Fruit fly (Drosophila melanogaster) whole organism, embryonic: ENCODE data around the gene Try29F.

Experiments
- B-H2 ChIP-seq: fragments of 200-800 bp; sonication (Bioruptor generic); optimal IDR thresholded peaks from 2 replicates; lab custom pipeline; 2018; ENCODE audit warnings: missing biosample characterization, mild to moderate bottlenecking, missing genetic modification characterization
- BEAF-32 ChIP-seq: fragments of 200-800 bp; sonication (Bioruptor generic); optimal IDR thresholded peaks from 3 replicates; lab custom pipeline; 2017; ENCODE audit warnings: missing biosample characterization, missing genetic modification characterization, mild to moderate bottlenecking, moderate library complexity, missing genetic modification reagents
- CG1024 ChIP-seq: fragments of 200-800 bp; sonication (Bioruptor generic); IDR thresholded peaks from 2 replicates; pipeline ENCODE4 v1.3.6; 2022; ENCODE audit warnings: missing biosample characterization, missing genetic modification characterization
- CG10979 ChIP-seq: fragments of 200-800 bp; sonication (Bioruptor generic); optimal IDR thresholded peaks from 2 replicates; lab custom pipeline; 2018; ENCODE audit warnings: missing biosample characterization, mild to moderate bottlenecking, missing genetic modification characterization, moderate library complexity
- CG13123 ChIP-seq: fragments of 200-800 bp; sonication (Bioruptor generic); optimal IDR thresholded peaks from 2 replicates; lab custom pipeline; 2016; ENCODE audit warnings: missing biosample characterization, missing genetic modification characterization
- CG14667 ChIP-seq: fragments of 200-800 bp; sonication (Bioruptor generic); IDR thresholded peaks from 2 replicates; pipeline ENCODE4 v1.3.6; 2022; ENCODE audit warnings: missing biosample characterization, missing genetic modification characterization
- CG15479 ChIP-seq: fragments of 200-800 bp; sonication (Bioruptor generic); optimal IDR thresholded peaks from 3 replicates; lab custom pipeline; 2019; ENCODE audit warnings: missing biosample characterization, mild to moderate bottlenecking, missing genetic modification characterization, moderate library complexity
- CG16813 ChIP-seq: fragments of 200-800 bp; sonication (Bioruptor generic); IDR thresholded peaks from 3 replicates; pipeline ENCODE4 v1.3.6; 2022; ENCODE audit warnings: missing biosample characterization, missing genetic modification characterization; ENCODE audit not compliant: partially characterized antibody
- CG17359 ChIP-seq: fragments of 200-800 bp; sonication (Bioruptor generic); optimal IDR thresholded peaks from 3 replicates; lab custom pipeline; 2018; ENCODE audit warnings: missing biosample characterization, mild to moderate bottlenecking, missing genetic modification characterization, moderate library complexity
- CG2116 ChIP-seq: fragments of 200-800 bp; sonication (Bioruptor generic); optimal IDR thresholded peaks from 3 replicates; lab custom pipeline; 2018; ENCODE audit warnings: missing biosample characterization, mild to moderate bottlenecking, missing genetic modification characterization
- CG2889 ChIP-seq: fragments of 200-800 bp; sonication (Bioruptor generic); IDR thresholded peaks from 3 replicates; pipeline ENCODE4 v1.3.6; 2022; ENCODE audit warnings: missing biosample characterization, missing genetic modification characterization
- CG3995 ChIP-seq: fragments of 200-800 bp; sonication (Bioruptor generic); optimal IDR thresholded peaks from 3 replicates; lab custom pipeline; 2016; ENCODE audit warnings: missing biosample characterization, missing genetic modification characterization
- CG5180 ChIP-seq: fragments of 200-800 bp; sonication (Bioruptor generic); optimal IDR thresholded peaks from 3 replicates; lab custom pipeline; 2017; ENCODE audit warnings: missing biosample characterization, missing genetic modification characterization, mild to moderate bottlenecking, moderate library complexity, missing genetic modification reagents
- CG6272 ChIP-seq: fragments of 200-800 bp; sonication (Bioruptor generic); IDR thresholded peaks from 2 replicates; pipeline ENCODE4 v1.3.6; 2022; ENCODE audit warnings: missing biosample characterization, missing genetic modification characterization
- CG6654 ChIP-seq: fragments of 200-800 bp; sonication (Bioruptor generic); optimal IDR thresholded peaks from 2 replicates; lab custom pipeline; 2017; ENCODE audit warnings: missing biosample characterization, mild to moderate bottlenecking, missing genetic modification characterization
- CG6791 ChIP-seq: fragments of 200-800 bp; sonication (Bioruptor generic); IDR thresholded peaks from 3 replicates; pipeline ENCODE4 v1.3.6; 2022; ENCODE audit warnings: missing biosample characterization, missing genetic modification characterization; ENCODE audit not compliant: partially characterized antibody
- CG7271 ChIP-seq: fragments of 200-800 bp; sonication (Bioruptor generic); optimal IDR thresholded peaks from 2 replicates; lab custom pipeline; 2018; ENCODE audit warnings: missing biosample characterization, mild to moderate bottlenecking, missing genetic modification characterization, moderate library complexity
- CG9609 ChIP-seq: fragments of 200-800 bp; sonication (Bioruptor generic); optimal IDR thresholded peaks from 3 replicates; lab custom pipeline; 2016; ENCODE audit warnings: missing biosample characterization, missing genetic modification characterization
- CG9876 ChIP-seq: fragments of 200-800 bp; sonication (Bioruptor generic); optimal IDR thresholded peaks from 2 replicates; lab custom pipeline; 2016; ENCODE audit warnings: missing biosample characterization, missing genetic modification characterization
- D19B ChIP-seq: fragments of 200-800 bp; sonication (Bioruptor generic); optimal IDR thresholded peaks from 2 replicates; lab custom pipeline; 2017; ENCODE audit warnings: missing biosample characterization, mild to moderate bottlenecking, missing genetic modification characterization
- Dip3 ChIP-seq: fragments of 200-800 bp; sonication (Bioruptor generic); optimal IDR thresholded peaks from 3 replicates; lab custom pipeline; 2016; ENCODE audit warnings: missing biosample characterization, missing genetic modification characterization
- Eip74EF ChIP-seq, 2 experiments: fragments of 200-800 bp in 1 of 2; fragments of >200 bp in 1 of 2; sonication (Bioruptor generic) in 1 of 2; optimal IDR thresholded peaks; 2 replicates each; lab custom pipeline; 2017 to 2019; ENCODE audit warnings: missing biosample characterization in 2 of 2, missing genetic modification characterization in 2 of 2, mild to moderate bottlenecking in 1 of 2, moderate library complexity in 1 of 2
- GATAe ChIP-seq: fragments of 200-800 bp; sonication (Bioruptor generic); conservative IDR thresholded peaks from 2 replicates; pipeline ENCODE4 v1.3.6; 2022; ENCODE audit warnings: missing biosample characterization, missing genetic modification characterization
- HHEX ChIP-seq: fragments of 200-800 bp; sonication (Bioruptor generic); optimal IDR thresholded peaks from 3 replicates; lab custom pipeline; 2017; ENCODE audit warnings: missing biosample characterization, mild to moderate bottlenecking, missing genetic modification characterization, missing genetic modification reagents
- Hr39 ChIP-seq: fragments of >200 bp; optimal IDR thresholded peaks from 2 replicates; lab custom pipeline; 2017
- Kr ChIP-seq: fragments of 200-800 bp; sonication (Bioruptor generic); optimal IDR thresholded peaks from 2 replicates; lab custom pipeline; 2017; ENCODE audit warnings: missing biosample characterization, mild to moderate bottlenecking, missing genetic modification characterization
- Optix ChIP-seq: fragments of 200-800 bp; sonication (Bioruptor generic); IDR thresholded peaks from 3 replicates; pipeline ENCODE4 v1.3.6; 2022; ENCODE audit warnings: missing biosample characterization, missing genetic modification characterization
- TFAM ChIP-seq: fragments of 200-800 bp; sonication (Bioruptor generic); optimal IDR thresholded peaks from 2 replicates; lab custom pipeline; 2017; ENCODE audit warnings: missing biosample characterization, missing genetic modification characterization, inconsistent platforms
- Usf ChIP-seq: fragments of 200-800 bp; sonication (Bioruptor generic); optimal IDR thresholded peaks from 2 replicates; lab custom pipeline; 2017; ENCODE audit warnings: missing genotype, missing biosample characterization, missing genetic modification characterization
- ap ChIP-seq: fragments of 200-800 bp; sonication (Bioruptor generic); IDR thresholded peaks from 2 replicates; pipeline ENCODE4 v1.3.6; 2022; ENCODE audit warnings: missing biosample characterization, missing genetic modification characterization
- ase ChIP-seq: fragments of 200-800 bp; sonication (Bioruptor generic); IDR thresholded peaks from 3 replicates; pipeline ENCODE4 v1.3.6; 2022; ENCODE audit warnings: missing biosample characterization, missing genetic modification characterization
- bsh ChIP-seq, 2 experiments: fragments of 200-800 bp; sonication (Bioruptor generic); optimal IDR thresholded peaks; 2 replicates each; lab custom pipeline; 2017 to 2018; ENCODE audit warnings: mild to moderate bottlenecking in 2 of 2, missing biosample characterization in 2 of 2, missing genetic modification characterization in 2 of 2, moderate library complexity in 1 of 2
- crc ChIP-seq: fragments of 200-800 bp; sonication (Bioruptor generic); optimal IDR thresholded peaks from 2 replicates; lab custom pipeline; 2016; ENCODE audit warnings: missing biosample characterization, missing genetic modification characterization
- crol ChIP-seq: fragments of 200-800 bp; sonication (Bioruptor generic); IDR thresholded peaks from 2 replicates; pipeline ENCODE4 v1.3.6; 2022; ENCODE audit warnings: missing biosample characterization, missing genetic modification characterization
- da ChIP-seq: fragments of 200-800 bp; sonication (Bioruptor generic); optimal IDR thresholded peaks from 2 replicates; lab custom pipeline; 2016; ENCODE audit warnings: missing biosample characterization, missing genetic modification characterization
- disco-r ChIP-seq: fragments of 200-800 bp; sonication (Bioruptor generic); optimal IDR thresholded peaks from 2 replicates; lab custom pipeline; 2016; ENCODE audit warnings: missing biosample characterization, missing genetic modification characterization
- dmrt99B ChIP-seq: fragments of 200-800 bp; sonication (Bioruptor generic); optimal IDR thresholded peaks from 2 replicates; lab custom pipeline; 2018; ENCODE audit warnings: missing biosample characterization, mild to moderate bottlenecking, missing genetic modification characterization, moderate library complexity
- en ChIP-seq: fragments of 200-800 bp; sonication (Bioruptor generic); optimal IDR thresholded peaks from 2 replicates; lab custom pipeline; 2016; ENCODE audit warnings: missing biosample characterization, missing genetic modification characterization
- exex ChIP-seq: fragments of 200-800 bp; sonication (Bioruptor generic); optimal IDR thresholded peaks from 4 replicates; lab custom pipeline; 2018; ENCODE audit warnings: missing biosample characterization, mild to moderate bottlenecking, missing genetic modification characterization, moderate library complexity
- gce ChIP-seq: fragments of 200-800 bp; sonication (Bioruptor generic); IDR thresholded peaks from 3 replicates; pipeline ENCODE4 v1.3.6; 2022; ENCODE audit warnings: missing biosample characterization, missing genetic modification characterization
- gro ChIP-seq: fragments of 200-800 bp; sonication (Bioruptor generic); optimal IDR thresholded peaks from 2 replicates; lab custom pipeline; 2016; ENCODE audit warnings: missing biosample characterization, missing genetic modification characterization
- kay ChIP-seq: fragments of 200-800 bp; sonication (Bioruptor generic); optimal IDR thresholded peaks from 2 replicates; lab custom pipeline; 2016; ENCODE audit warnings: missing biosample characterization, missing genetic modification characterization
- org-1 ChIP-seq: fragments of 200-800 bp; sonication (Bioruptor generic); optimal IDR thresholded peaks from 2 replicates; lab custom pipeline; 2017; ENCODE audit warnings: missing biosample characterization, missing genetic modification characterization
- ranshi ChIP-seq: fragments of 200-800 bp; sonication (Bioruptor generic); IDR thresholded peaks from 2 replicates; pipeline ENCODE4 v1.3.6; 2022; ENCODE audit warnings: missing biosample characterization, missing genetic modification characterization
- salm ChIP-seq: fragments of 200-800 bp; sonication (Bioruptor generic); optimal IDR thresholded peaks from 2 replicates; lab custom pipeline; 2018; ENCODE audit warnings: missing biosample characterization, mild to moderate bottlenecking, missing genetic modification characterization
- schlank ChIP-seq: fragments of 200-800 bp; sonication (Bioruptor generic); optimal IDR thresholded peaks from 2 replicates; lab custom pipeline; 2018; ENCODE audit warnings: missing biosample characterization, mild to moderate bottlenecking, missing genetic modification characterization
- sens-2 ChIP-seq: fragments of 200-800 bp; sonication (Bioruptor generic); IDR thresholded peaks from 2 replicates; pipeline ENCODE4 v1.3.6; 2022; ENCODE audit warnings: missing biosample characterization, missing genetic modification characterization
- sug ChIP-seq: fragments of 200-800 bp; optimal IDR thresholded peaks from 2 replicates; lab custom pipeline; 2019; ENCODE audit warnings: missing biosample characterization, mild to moderate bottlenecking, missing genetic modification characterization, moderate library complexity
- usp ChIP-seq: fragments of >200 bp; optimal IDR thresholded peaks from 2 replicates; lab custom pipeline; 2017; ENCODE audit warnings: missing biosample characterization, missing genetic modification characterization
- yki ChIP-seq: fragments of >200 bp; optimal IDR thresholded peaks from 3 replicates; lab custom pipeline; 2018

Try29F gene

DNA sequence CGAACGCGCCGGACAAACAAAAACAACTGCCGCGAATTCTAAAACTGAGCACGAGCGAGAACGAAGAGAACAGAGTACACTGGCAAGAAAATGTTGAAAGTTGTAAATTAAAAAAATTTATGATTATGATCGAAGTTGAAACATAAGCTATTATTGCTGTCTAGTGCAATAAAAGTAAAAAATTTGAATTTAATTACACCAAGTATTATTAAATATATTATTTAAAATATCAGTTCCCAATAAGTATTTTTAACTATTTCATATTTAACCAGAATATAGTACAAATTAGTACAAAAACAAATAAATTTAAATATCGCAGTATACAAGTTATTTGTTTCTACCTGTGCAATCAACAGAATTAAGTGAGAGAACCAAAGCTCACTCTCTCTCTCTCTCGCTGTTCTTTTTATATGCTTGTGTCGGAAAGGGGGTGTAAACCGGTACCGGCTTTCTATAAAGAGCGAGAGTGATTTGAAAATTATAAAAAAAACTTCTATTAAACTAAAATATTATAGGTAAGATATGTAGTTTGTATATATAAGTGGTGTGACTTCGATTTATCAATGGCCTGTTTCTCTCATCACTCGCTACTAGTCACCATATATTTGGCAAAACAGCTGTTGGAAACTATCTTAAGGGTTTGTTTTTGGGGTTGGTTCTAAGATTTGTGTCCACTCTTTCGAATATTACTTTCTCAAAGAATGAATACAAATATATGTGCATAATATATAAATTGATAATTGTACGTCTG is 47.0 kb upstream of the Try29F start, which contains the start of gene C1GalTA (continued):
- TF ChIP-seq Dip3 (GFP tag; lab: Kevin White, UChicago), result peak; percentile 50
- peak; percentile 94 for TF ChIP-seq B-H2 (GFP tag; lab: Kevin White, UChicago)
- peak; percentile 93 for TF ChIP-seq CG13123 (GFP tag; lab: Kevin White, UChicago)
- TF ChIP-seq dmrt99B (tag; lab: Kevin White, UChicago), result peak; percentile 99
- peak; percentile 86 for TF ChIP-seq CG2889 (GFP tag; lab: Robert Waterston, UW)
- peak; percentile 43 for TF ChIP-seq CG3995
- 0 out of 3 replicates have a peak, but pooled peaks have one; percentile 62 for TF ChIP-seq Optix (GFP tag; lab: Robert Waterston, UW)
- peak; percentile 40 for TF ChIP-seq Kr (GFP tag; lab: Kevin White, UChicago)
- TF ChIP-seq crol (GFP tag; lab: Robert Waterston, UW), result peak; percentile 68
- TF ChIP-seq CG6272, result peak; percentile 84
- TF ChIP-seq CG9609 (GFP tag; lab: Kevin White, UChicago), result peak; percentile 52
- no peak for TF ChIP-seq crc (GFP tag; lab: Kevin White, UChicago)
- TF ChIP-seq sens-2 (GFP tag; lab: Robert Waterston, UW), result peak; percentile 81
- peak; percentile 91 for TF ChIP-seq ase (GFP tag; lab: Robert Waterston, UW)
- no peak for TF ChIP-seq yki (lab: Kevin White, UChicago)
- peak; percentile 78 for TF ChIP-seq schlank (tag; lab: Kevin White, UChicago)
- TF ChIP-seq Hr39 (lab: Kevin White, UChicago), result no peak
- peak; percentile 97 for TF ChIP-seq HHEX
- peak; percentile 82 for TF ChIP-seq TFAM (GFP tag; lab: Kevin White, UChicago)
- TF ChIP-seq CG9876 (GFP tag; lab: Kevin White, UChicago), result no peak
- TF ChIP-seq CG14667, result peak; percentile 94; the same call in 1 of the 2 replicates
- peak; percentile 98 for TF ChIP-seq salm
- peak; percentile 85 for TF ChIP-seq CG6654
- TF ChIP-seq exex, result peak; percentile 93
- peak; percentile 88 for TF ChIP-seq D19B (GFP tag; lab: Kevin White, UChicago)
- peak; percentile 91 for TF ChIP-seq GATAe (GFP tag; lab: Robert Waterston, UW)
- no peak for TF ChIP-seq CG16813 (GFP tag; lab: Robert Waterston, UW)
- peak; percentile 100 for TF ChIP-seq CG10979 (tag; lab: Kevin White, UChicago)
- TF ChIP-seq BEAF-32, result no peak
- TF ChIP-seq ap, result peak; percentile 90
- TF ChIP-seq da (GFP tag; lab: Kevin White, UChicago), result no peak
- TF ChIP-seq usp, result no peak
- peak; percentile 58 for TF ChIP-seq disco-r (GFP tag; lab: Kevin White, UChicago)
- TF ChIP-seq CG2116, result peak; percentile 84
- TF ChIP-seq en (GFP tag; lab: Kevin White, UChicago), result peak; percentile 17
- peak; percentile 95 for TF ChIP-seq gce
- peak; percentile 97 for TF ChIP-seq CG17359
- peak; percentile 63 for TF ChIP-seq gro
- no peak for TF ChIP-seq CG6791 (GFP tag; lab: Robert Waterston, UW)
- peak; percentile 88 for TF ChIP-seq Usf (GFP tag; lab: Kevin White, UChicago)
- TF ChIP-seq CG1024, result peak; percentile 76
- peak; percentile 90 for TF ChIP-seq CG5180 (GFP tag; lab: Kevin White, UChicago)
- peak; percentile 93 to 99 for TF ChIP-seq bsh (GFP tag; optimal IDR thresholded peaks at IDR 0.05; lab: Kevin White, UChicago)
- TF ChIP-seq CG15479 (GFP tag; lab: Kevin White, UChicago), result peak; percentile 35
- peak; percentile 97 for TF ChIP-seq CG7271
- peak; percentile 96 for TF ChIP-seq sug (tag; lab: Kevin White, UChicago)
- TF ChIP-seq Eip74EF (GFP tag; optimal IDR thresholded peaks at IDR 0.05; lab: Kevin White, UChicago), result peak in 1 of 2 experiments; percentile 99
- peak; percentile 91 for TF ChIP-seq kay (GFP tag; lab: Kevin White, UChicago)
- TF ChIP-seq ranshi (GFP tag; lab: Robert Waterston, UW), result peak; percentile 95
- TF ChIP-seq org-1 (GFP tag; lab: Kevin White, UChicago), result peak; percentile 95
